Fruit fly (Drosophila melanogaster) whole organism, wandering third instar larva: ENCODE results near the gene Imp.

Source experiments
- Abd-B ChIP-seq: fragments of >200 bp; optimal IDR thresholded peaks from 2 replicates; lab custom pipeline; 2017; ENCODE audit warnings: missing biosample characterization, missing genetic modification characterization
- CG32264 ChIP-seq: fragments of 200-800 bp; sonication (Bioruptor generic); optimal IDR thresholded peaks from 2 replicates; lab custom pipeline; 2016; ENCODE audit warnings: missing biosample characterization, missing genetic modification characterization
- Dfd ChIP-seq: fragments of >200 bp; optimal IDR thresholded peaks from 2 replicates; lab custom pipeline; 2017; ENCODE audit warnings: missing biosample characterization, missing genetic modification characterization
- GATAd ChIP-seq: sonication (Bioruptor generic); optimal IDR thresholded peaks from 2 replicates; lab custom pipeline; 2016; ENCODE audit warnings: missing biosample characterization, missing genetic modification characterization
- HLH106 ChIP-seq: fragments of 200-800 bp; optimal IDR thresholded peaks from 3 replicates; lab custom pipeline; 2019; ENCODE audit warnings: missing biosample characterization, mild to moderate bottlenecking, missing genetic modification characterization, moderate library complexity
- Hr78 ChIP-seq: fragments of >200 bp; optimal IDR thresholded peaks from 2 replicates; lab custom pipeline; 2017; ENCODE audit warnings: missing biosample characterization, missing genetic modification characterization
- Hr83 ChIP-seq: fragments of 200-300 bp; sonication (Bioruptor generic); optimal IDR thresholded peaks from 2 replicates; lab custom pipeline; 2016; ENCODE audit warnings: missing biosample characterization, mild to moderate bottlenecking, missing genetic modification characterization, moderate library complexity; ENCODE audit not compliant: poor library complexity, severe bottlenecking
- Mio ChIP-seq: sonication (Bioruptor generic); optimal IDR thresholded peaks from 2 replicates; lab custom pipeline; 2016; ENCODE audit warnings: missing biosample characterization, missing genetic modification characterization
- Myc ChIP-seq: fragments of >200 bp; optimal IDR thresholded peaks from 2 replicates; lab custom pipeline; 2017
- OdsH ChIP-seq: fragments of 200-800 bp; sonication (Bioruptor generic); optimal IDR thresholded peaks from 2 replicates; lab custom pipeline; 2016; ENCODE audit warnings: missing biosample characterization, mild to moderate bottlenecking, missing genetic modification characterization
- Rel ChIP-seq, 2 experiments: fragments of 200-800 bp; sonication (Bioruptor generic) in 1 of 2; optimal IDR thresholded peaks; 2 replicates in 1 of 2; 3 replicates in 1 of 2; lab custom pipeline; 2016 to 2019; ENCODE audit warnings: mild to moderate bottlenecking in 2 of 2, missing biosample characterization in 2 of 2, missing genetic modification characterization in 2 of 2, moderate library complexity in 1 of 2
- Sp1 ChIP-seq: fragments of 200-800 bp; sonication (Bioruptor generic); optimal IDR thresholded peaks from 3 replicates; lab custom pipeline; 2019; ENCODE audit warnings: missing biosample characterization, mild to moderate bottlenecking, missing genetic modification characterization, moderate library complexity
- br ChIP-seq: fragments of 200-800 bp; sonication (Bioruptor generic); optimal IDR thresholded peaks from 2 replicates; lab custom pipeline; 2016; ENCODE audit warnings: missing biosample characterization, missing genetic modification characterization
- dl ChIP-seq, 2 experiments: fragments of 175-275, 200-275 bp in 1 of 2; fragments of 200-275 bp in 1 of 2; sonication (Bioruptor generic); optimal IDR thresholded peaks; lab custom pipeline; 2018; ENCODE audit warnings: mild to moderate bottlenecking in 2 of 2, missing biosample characterization in 2 of 2, missing genetic modification characterization in 2 of 2, moderate library complexity in 2 of 2; ENCODE audit not compliant: partially characterized antibody in 2 of 2, insufficient read depth in 1 of 2
- dmrt93B ChIP-seq: fragments of 200-800 bp; sonication (Bioruptor generic); optimal IDR thresholded peaks from 2 replicates; lab custom pipeline; 2018; ENCODE audit warnings: missing biosample characterization, mild to moderate bottlenecking, missing genetic modification characterization
- dsf ChIP-seq: sonication (Bioruptor generic); optimal IDR thresholded peaks from 2 replicates; lab custom pipeline; 2016; ENCODE audit warnings: missing biosample characterization, missing genetic modification characterization, borderline replicate concordance
- ey ChIP-seq: fragments of 200-800 bp; sonication (Bioruptor generic); optimal IDR thresholded peaks from 2 replicates; lab custom pipeline; 2016; ENCODE audit warnings: missing biosample characterization, missing genetic modification characterization
- foxo ChIP-seq, 2 experiments: fragments of 200-800 bp; sonication (Bioruptor generic); optimal IDR thresholded peaks; 2 replicates in 1 of 2; 3 replicates in 1 of 2; lab custom pipeline; 2016 to 2017; ENCODE audit warnings: missing biosample characterization in 2 of 2, missing genetic modification characterization in 2 of 2
- fru ChIP-seq: fragments of 200-800 bp; sonication (Bioruptor generic); optimal IDR thresholded peaks from 3 replicates; lab custom pipeline; 2016; ENCODE audit warnings: missing biosample characterization, mild to moderate bottlenecking, missing genetic modification characterization
- h ChIP-seq: fragments of 200-800 bp; sonication (Bioruptor generic); optimal IDR thresholded peaks from 3 replicates; lab custom pipeline; 2016; ENCODE audit warnings: missing biosample characterization, mild to moderate bottlenecking, missing genetic modification characterization
- jim ChIP-seq: fragments of 175-275, 200-325 bp; sonication (Bioruptor generic); optimal IDR thresholded peaks from 2 replicates; lab custom pipeline; 2016; ENCODE audit warnings: missing biosample characterization, mild to moderate bottlenecking, missing genetic modification characterization
- pan ChIP-seq: fragments of >200 bp; optimal IDR thresholded peaks from 2 replicates; lab custom pipeline; 2017
- psq ChIP-seq: fragments of 200-800 bp; sonication (Bioruptor generic); optimal IDR thresholded peaks from 3 replicates; lab custom pipeline; 2017; ENCODE audit warnings: missing biosample characterization, mild to moderate bottlenecking, missing genetic modification characterization, moderate library complexity
- rgr ChIP-seq: fragments of 200-800 bp; sonication (Bioruptor generic); optimal IDR thresholded peaks from 3 replicates; lab custom pipeline; 2016; ENCODE audit warnings: missing biosample characterization, mild to moderate bottlenecking, missing genetic modification characterization
- tai ChIP-seq: sonication (Bioruptor generic); optimal IDR thresholded peaks from 2 replicates; lab custom pipeline; 2016; ENCODE audit warnings: missing biosample characterization, missing genetic modification characterization
- usp ChIP-seq: fragments of >200 bp; optimal IDR thresholded peaks from 2 replicates; lab custom pipeline; 2017; ENCODE audit warnings: missing biosample characterization, missing genetic modification characterization
- woc ChIP-seq: sonication (Bioruptor generic); optimal IDR thresholded peaks from 2 replicates; lab custom pipeline; 2016; ENCODE audit warnings: missing biosample characterization, mild to moderate bottlenecking, missing genetic modification characterization

The Imp gene

dm6 chrX:10764206-10764605 lies 59.9 kb downstream of the Imp start, which contains the start of gene Tango5:
Gene Tango5 (minus strand): TSS chrX:10764413.
- TF ChIP-seq h (GFP tag; lab: Kevin White, UChicago) (peak; percentile 4), woc (peak; percentile 13), Abd-B (GFP tag; lab: Kevin White, UChicago) (no peak), GATAd (GFP tag; lab: Kevin White, UChicago) (peak; percentile 44), Rel (GFP tag; optimal IDR thresholded peaks at IDR 0.05; lab: Kevin White, UChicago) (no peak), Rel (tag; optimal IDR thresholded peaks at IDR 0.05; lab: Kevin White, UChicago) (peak; percentile 92), HLH106 (tag; lab: Kevin White, UChicago) (peak; percentile 2), Myc (lab: Kevin White, UChicago) (peak; percentile 27), Hr78 (GFP tag; lab: Kevin White, UChicago) (no peak), OdsH (GFP tag; lab: Kevin White, UChicago) (no peak)

- TF ChIP-seq psq (GFP tag; lab: Kevin White, UChicago) (peak; percentile 98), br (peak; percentile 28), woc (peak; percentile 3), rgr (GFP tag; lab: Kevin White, UChicago) (no peak), Rel (GFP tag; optimal IDR thresholded peaks at IDR 0.05; lab: Kevin White, UChicago) (no peak), Rel (tag; optimal IDR thresholded peaks at IDR 0.05; lab: Kevin White, UChicago) (peak; percentile 53), h (GFP tag; lab: Kevin White, UChicago) (peak; percentile 25), Hr83 (GFP tag; lab: Kevin White, UChicago) (peak; percentile 52), fru (GFP tag; lab: Kevin White, UChicago) (peak; percentile 20), HLH106 (tag; lab: Kevin White, UChicago) (peak; percentile 43), tai (GFP tag; lab: Kevin White, UChicago) (no peak), Sp1 (peak; percentile 17), jim (peak; percentile 44), usp (no peak), Hr78 (GFP tag; lab: Kevin White, UChicago) (no peak), pan (lab: Kevin White, UChicago) (no peak), dl (GFP tag; optimal IDR thresholded peaks at IDR 0.05; lab: Kevin White, UChicago; ENCODE audit: insufficient read depth in 1 of 2, partially characterized antibody in 2 of 2) (peak in 1 of 2 experiments; percentile 29), CG32264 (GFP tag; lab: Kevin White, UChicago) (no peak)
These were observed 60.9 kb downstream of the Imp start for dm6 chrX:10762959-10763883.

- TF ChIP-seq woc, result no peak
- TF ChIP-seq Hr78 (GFP tag; lab: Kevin White, UChicago), result no peak
- no peak for TF ChIP-seq OdsH (GFP tag; lab: Kevin White, UChicago)
These were observed 61.5 kb downstream of the Imp start for dm6 chrX:10762569-10762958.

- TF ChIP-seq br (no peak), dmrt93B (GFP tag; lab: Kevin White, UChicago) (no peak), dsf (GFP tag; lab: Kevin White, UChicago) (no peak)
These were observed 66.4 kb downstream of the Imp start, which contains the start of gene Rph for dm6 chrX:10757616-10758078. Gene Rph (minus strand): TSS chrX:10757666.

- TF ChIP-seq foxo (GFP tag; optimal IDR thresholded peaks at IDR 0.05; lab: Kevin White, UChicago), result no peak
- TF ChIP-seq Hr78 (GFP tag; lab: Kevin White, UChicago), result no peak
- no peak for TF ChIP-seq Mio (GFP tag; lab: Kevin White, UChicago)
- TF ChIP-seq jim, result no peak
- no peak for TF ChIP-seq rgr (GFP tag; lab: Kevin White, UChicago)
- TF ChIP-seq ey (GFP tag; lab: Kevin White, UChicago), result no peak
- TF ChIP-seq Abd-B (GFP tag; lab: Kevin White, UChicago), result no peak
- no peak for TF ChIP-seq Dfd
- TF ChIP-seq br, result no peak
- no peak for TF ChIP-seq OdsH (GFP tag; lab: Kevin White, UChicago)
- TF ChIP-seq dl (GFP tag; optimal IDR thresholded peaks at IDR 0.05; lab: Kevin White, UChicago; ENCODE audit: insufficient read depth in 1 of 2, partially characterized antibody in 2 of 2), result no peak
- no peak for TF ChIP-seq pan (lab: Kevin White, UChicago)
- TF ChIP-seq Sp1, result no peak
- no peak for TF ChIP-seq usp
- TF ChIP-seq tai (GFP tag; lab: Kevin White, UChicago), result no peak
- no peak for TF ChIP-seq woc
These were observed 68.0 kb downstream of the Imp start for dm6 chrX:10756026-10756561.
